Worm (Caenorhabditis elegans) whole organism, mixed stage, embryonic: ENCODE measurements around the gene cut-2.

ENCODE experiments used
- M03D4.4 ChIP-seq: sonication (generic microtip); optimal IDR thresholded peaks from 2 replicates; lab custom pipeline; 2017; ENCODE audit warnings: mild to moderate bottlenecking, missing genetic modification characterization, missing compliant biosample characterization
- drap-1 ChIP-seq: fragments of 200-800 bp; sonication (Bioruptor generic); optimal IDR thresholded peaks from 3 replicates; lab custom pipeline; 2018; ENCODE audit warnings: mild to moderate bottlenecking, missing genetic modification characterization, missing compliant biosample characterization
- elt-1 ChIP-seq: sonication (generic microtip); optimal IDR thresholded peaks from 2 replicates; lab custom pipeline; 2017; ENCODE audit warnings: missing genetic modification characterization, mild to moderate bottlenecking, missing compliant biosample characterization, antibody characterized with exemption, moderate library complexity, borderline replicate concordance; ENCODE audit not compliant: insufficient read depth
- elt-3 ChIP-seq: fragments of 150-350 bp; optimal IDR thresholded peaks from 2 replicates; lab custom pipeline; 2014; ENCODE audit warnings: missing biosample characterization, missing genetic modification characterization
- mep-1 ChIP-seq: fragments of 150-350 bp; optimal IDR thresholded peaks from 2 replicates; lab custom pipeline; 2017; ENCODE audit warnings: missing biosample characterization, missing genetic modification reagents, missing genetic modification characterization, inconsistent platforms
- nhr-237 ChIP-seq: fragments of 150-350 bp; optimal IDR thresholded peaks from 2 replicates; lab custom pipeline; 2014; ENCODE audit warnings: missing biosample characterization, missing genetic modification characterization
- nhr-28 ChIP-seq: fragments of 150-350 bp; optimal IDR thresholded peaks from 2 replicates; lab custom pipeline; 2014; ENCODE audit warnings: missing biosample characterization, missing genetic modification characterization
- snpc-4 ChIP-seq: fragments of 150-350 bp; optimal IDR thresholded peaks from 2 replicates; lab custom pipeline; 2014; ENCODE audit warnings: missing biosample characterization, missing genetic modification characterization
- unc-120 ChIP-seq: sonication (generic microtip); optimal IDR thresholded peaks from 2 replicates; lab custom pipeline; 2017; ENCODE audit warnings: missing genetic modification characterization, missing compliant biosample characterization; ENCODE audit not compliant: poor library complexity, severe bottlenecking
- unc-39 ChIP-seq: fragments of 150-350 bp; optimal IDR thresholded peaks from 2 replicates; lab custom pipeline; 2014; ENCODE audit warnings: missing biosample characterization, missing genetic modification characterization

- peak; percentile 71 for TF ChIP-seq elt-1 (tag; lab: Kevin White, UChicago)
- no peak for TF ChIP-seq nhr-28 (tag; lab: Kevin White, UChicago)
- TF ChIP-seq nhr-237 (tag; lab: Kevin White, UChicago) = no peak
- no peak for TF ChIP-seq mep-1 (tag; lab: Kevin White, UChicago)
- no peak for TF ChIP-seq snpc-4 (tag; lab: Kevin White, UChicago)
- TF ChIP-seq unc-39 (tag; lab: Kevin White, UChicago) = no peak
- TF ChIP-seq elt-3 = no peak
- no peak for TF ChIP-seq drap-1
- no peak for TF ChIP-seq M03D4.4 (tag; lab: Kevin White, UChicago)
- no peak for TF ChIP-seq unc-120 (tag; lab: Kevin White, UChicago)
Measured at ce11 chrV:13414585-13414984, at the start of gene cut-2.
